Worm (Caenorhabditis elegans) whole organism, early embryonic: ENCODE measurements around the gene tufm-1.
"Not testable (repeated sequence)": the region's sequence is repeated elsewhere in the genome, so short reads cannot be mapped to it uniquely, and the experiment has no call there.

ENCODE experiments used
- B0310.2 ChIP-seq: sonication (generic microtip); optimal IDR thresholded peaks from 2 replicates; lab custom pipeline; 2016; ENCODE audit warnings: mild to moderate bottlenecking, missing genetic modification characterization, missing compliant biosample characterization
- F13C5.2 ChIP-seq: sonication (generic microtip); optimal IDR thresholded peaks from 2 replicates; lab custom pipeline; 2017; ENCODE audit warnings: mild to moderate bottlenecking, missing genetic modification characterization, inconsistent platforms, missing compliant biosample characterization
- aly-1 ChIP-seq: sonication (generic microtip); optimal IDR thresholded peaks from 2 replicates; lab custom pipeline; 2016; ENCODE audit warnings: missing genetic modification characterization, missing compliant biosample characterization
- ama-1 ChIP-seq: fragments of 150-350 bp; optimal IDR thresholded peaks from 2 replicates; lab custom pipeline; 2014
- ceh-13 ChIP-seq: fragments of 200-800 bp; sonication (Bioruptor generic); optimal IDR thresholded peaks from 2 replicates; lab custom pipeline; 2018; ENCODE audit warnings: mild to moderate bottlenecking, missing genetic modification characterization, missing compliant biosample characterization
- ceh-36 ChIP-seq: sonication (generic microtip); optimal IDR thresholded peaks from 2 replicates; lab custom pipeline; 2016; ENCODE audit warnings: missing genetic modification characterization, inconsistent platforms, missing compliant biosample characterization
- ets-7 ChIP-seq: sonication (generic microtip); optimal IDR thresholded peaks from 2 replicates; lab custom pipeline; 2016; ENCODE audit warnings: missing genotype, missing genetic modification characterization, missing compliant biosample characterization
- flt-1 ChIP-seq: fragments of 200-800 bp; sonication (Bioruptor generic); IDR thresholded peaks from 2 replicates; pipeline ENCODE4 v1.3.6; 2022; ENCODE audit warnings: missing genetic modification characterization, missing compliant biosample characterization
- hmbx-1 ChIP-seq: sonication (generic microtip); optimal IDR thresholded peaks from 2 replicates; lab custom pipeline; 2016; ENCODE audit warnings: mild to moderate bottlenecking, missing genetic modification characterization, missing compliant biosample characterization
- hmg-4 ChIP-seq: fragments of 200-800 bp; sonication (Bioruptor generic); optimal IDR thresholded peaks from 2 replicates; lab custom pipeline; 2018; ENCODE audit warnings: mild to moderate bottlenecking, missing genetic modification characterization, missing compliant biosample characterization
- hnd-1 ChIP-seq: sonication (generic microtip); optimal IDR thresholded peaks from 2 replicates; lab custom pipeline; 2016; ENCODE audit warnings: missing genetic modification characterization, missing compliant biosample characterization
- pes-1 ChIP-seq: fragments of 200-800 bp; sonication (Bioruptor generic); IDR thresholded peaks from 2 replicates; pipeline ENCODE4 v1.3.6; 2022; ENCODE audit warnings: missing genetic modification reagents, missing genetic modification characterization, missing compliant biosample characterization
- scrt-1 ChIP-seq: fragments of 200-800 bp; sonication (Bioruptor generic); IDR thresholded peaks from 2 replicates; pipeline ENCODE4 v1.3.6; 2022; ENCODE audit warnings: missing genetic modification characterization, missing compliant biosample characterization
- sea-1 ChIP-seq: fragments of 200-800 bp; sonication (Bioruptor generic); conservative IDR thresholded peaks from 2 replicates; pipeline ENCODE4 v1.3.6; 2022; ENCODE audit warnings: missing genetic modification characterization, missing compliant biosample characterization
- tbx-11 ChIP-seq: fragments of 200-800 bp; sonication (Bioruptor generic); IDR thresholded peaks from 2 replicates; pipeline ENCODE4 v1.3.6; 2022; ENCODE audit warnings: missing genetic modification characterization, missing compliant biosample characterization
- tbx-37 ChIP-seq: fragments of 200-800 bp; sonication (Bioruptor generic); conservative IDR thresholded peaks from 2 replicates; pipeline ENCODE4 v1.3.6; 2022; ENCODE audit warnings: missing genetic modification reagents, missing genetic modification characterization, missing compliant biosample characterization
- tra-4 ChIP-seq: sonication (generic microtip); optimal IDR thresholded peaks from 2 replicates; lab custom pipeline; 2017; ENCODE audit warnings: missing genetic modification characterization, missing compliant biosample characterization

The tufm-1 gene

ce11 chrIII:2814919-2815554 lies at the start of gene tufm-1:
Gene tufm-1 (minus strand): TSS chrIII:2814969.
- TF ChIP-seq ets-7 (tag; lab: Kevin White, UChicago) (no peak), ceh-13 (GFP tag; lab: Kevin White, UChicago) (no peak), tbx-37 (GFP tag; lab: Robert Waterston, UW) (no peak), tra-4 (tag; lab: Kevin White, UChicago) (no peak), B0310.2 (tag; lab: Kevin White, UChicago) (no peak), aly-1 (tag; lab: Kevin White, UChicago) (no peak)

ce11 chrIII:2858334-2858733 lies 43.6 kb upstream of the tufm-1 start:
- TF ChIP-seq hmbx-1 = no peak
- no peak for TF ChIP-seq hmg-4 (GFP tag; lab: Kevin White, UChicago)

ce11 chrIII:2855929-2856328 lies 41.2 kb upstream of the tufm-1 start, which contains the start of gene F56F11.4:
Gene F56F11.4 (plus strand): TSS chrIII:2856229.
- TF ChIP-seq sea-1 (GFP tag; lab: Robert Waterston, UW) (no peak), tra-4 (tag; lab: Kevin White, UChicago) (no peak), aly-1 (tag; lab: Kevin White, UChicago) (no peak), scrt-1 (GFP tag; lab: Robert Waterston, UW) (no peak), ama-1 (lab: Kevin White, UChicago) (no peak), hmg-4 (GFP tag; lab: Kevin White, UChicago) (no peak), hnd-1 (tag; lab: Kevin White, UChicago) (no peak), ceh-13 (GFP tag; lab: Kevin White, UChicago) (no peak), flt-1 (GFP tag; lab: Robert Waterston, UW) (no peak), pes-1 (no peak), hmbx-1 (no peak)

ce11 chrIII:2846747-2847146 lies 32.0 kb upstream of the tufm-1 start, which contains the start of gene H34I24.1:
Gene H34I24.1 (plus strand): TSS chrIII:2847047.
- TF ChIP-seq scrt-1 (GFP tag; lab: Robert Waterston, UW); F13C5.2 (tag; lab: Kevin White, UChicago); tra-4 (tag; lab: Kevin White, UChicago): not testable (repeated sequence)

- TF ChIP-seq flt-1 (GFP tag; lab: Robert Waterston, UW) = no peak
- TF ChIP-seq hmg-4 (GFP tag; lab: Kevin White, UChicago) = no peak
- no peak for TF ChIP-seq sea-1 (GFP tag; lab: Robert Waterston, UW)
- no peak for TF ChIP-seq ama-1 (lab: Kevin White, UChicago)
- TF ChIP-seq hnd-1 (tag; lab: Kevin White, UChicago) = no peak
- TF ChIP-seq scrt-1 (GFP tag; lab: Robert Waterston, UW) = no peak
- no peak for TF ChIP-seq tbx-11 (GFP tag; lab: Robert Waterston, UW)
- no peak for TF ChIP-seq ets-7 (tag; lab: Kevin White, UChicago)
- no peak for TF ChIP-seq F13C5.2 (tag; lab: Kevin White, UChicago)
- no peak for TF ChIP-seq pes-1
- no peak for TF ChIP-seq ceh-36 (tag; lab: Kevin White, UChicago)
- TF ChIP-seq tra-4 (tag; lab: Kevin White, UChicago) = no peak
- TF ChIP-seq B0310.2 (tag; lab: Kevin White, UChicago) = no peak
- no peak for TF ChIP-seq ceh-13 (GFP tag; lab: Kevin White, UChicago)
- no peak for TF ChIP-seq hmbx-1
- no peak for TF ChIP-seq aly-1 (tag; lab: Kevin White, UChicago)
- no peak for TF ChIP-seq tbx-37 (GFP tag; lab: Robert Waterston, UW)
Measured at ce11 chrIII:2841856-2842373, 27.1 kb upstream of the tufm-1 start, which contains the start of gene H34I24.2. Gene H34I24.2 (plus strand): TSS chrIII:2842044.

- no peak for TF ChIP-seq ets-7 (tag; lab: Kevin White, UChicago)
- TF ChIP-seq hmbx-1 = no peak
- no peak for TF ChIP-seq aly-1 (tag; lab: Kevin White, UChicago)
- TF ChIP-seq F13C5.2 (tag; lab: Kevin White, UChicago) = no peak
- no peak for TF ChIP-seq ama-1 (lab: Kevin White, UChicago)
- no peak for TF ChIP-seq scrt-1 (GFP tag; lab: Robert Waterston, UW)
- no peak for TF ChIP-seq sea-1 (GFP tag; lab: Robert Waterston, UW)
- no peak for TF ChIP-seq pes-1
- no peak for TF ChIP-seq tra-4 (tag; lab: Kevin White, UChicago)
- no peak for TF ChIP-seq hnd-1 (tag; lab: Kevin White, UChicago)
Measured at ce11 chrIII:2840877-2841540, 26.2 kb upstream of the tufm-1 start, which contains the start of gene Y71H2AR.2. Gene Y71H2AR.2 (minus strand): TSS chrIII:2840927.

- TF ChIP-seq hnd-1 (tag; lab: Kevin White, UChicago) (no peak), tbx-11 (GFP tag; lab: Robert Waterston, UW) (no peak), flt-1 (GFP tag; lab: Robert Waterston, UW) (no peak)
Measured at ce11 chrIII:2836339-2836738, 21.6 kb upstream of the tufm-1 start, which contains the start of gene josd-1. Gene josd-1 (plus strand): TSS chrIII:2836639.
